Fruit fly (Drosophila melanogaster): ENCODE measurements around the gene Shmt.

- TF ChIP-seq CG8478 (optimal IDR thresholded peaks at IDR 0.05), result no peak
- TF ChIP-seq CTCF (optimal IDR thresholded peaks at IDR 0.05), result no peak
Measured at dm6 chrX:5932345-5932995, 15.9 kb upstream of the Shmt start.
